Fruit fly (Drosophila melanogaster): ENCODE data around the gene Gug.

DNA sequence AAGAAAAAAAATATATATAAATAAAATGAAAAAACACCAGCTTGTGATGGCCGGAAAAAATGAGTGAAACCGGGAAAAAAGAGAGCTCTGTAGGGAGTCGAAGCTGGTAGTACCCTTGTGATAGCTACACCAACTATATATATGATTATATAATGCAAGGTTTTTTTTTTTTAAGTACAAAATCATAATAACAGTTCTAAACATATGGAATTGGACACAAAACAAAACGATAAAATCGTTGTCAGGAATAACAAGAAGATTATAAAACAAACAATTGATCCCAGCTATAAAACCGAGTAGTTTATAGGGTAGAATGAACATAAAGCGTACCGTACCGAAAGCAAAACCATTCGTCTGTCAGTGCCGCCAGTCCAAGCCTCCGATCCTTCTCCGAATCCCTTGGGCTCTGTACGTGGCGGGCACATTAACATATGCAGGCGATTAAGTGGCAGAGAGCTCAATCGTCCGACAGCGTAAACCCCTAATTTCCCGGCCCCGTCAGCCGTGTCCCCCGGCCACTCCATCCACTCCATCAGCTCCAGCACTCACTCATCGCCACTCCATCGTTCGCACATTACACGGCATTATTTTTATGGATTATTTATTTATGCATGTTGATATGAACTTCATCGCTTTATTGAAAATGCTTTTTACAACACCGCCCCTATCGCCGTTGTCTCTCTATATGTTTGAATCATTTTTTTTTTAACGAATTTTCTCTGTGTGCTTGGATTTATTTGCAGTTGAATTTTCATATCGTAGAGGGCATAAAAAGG is 11.7 kb downstream of the Gug start:
- TF ChIP-seq Myc (optimal IDR thresholded peaks at IDR 0.05) (no peak), Sin3A (optimal IDR thresholded peaks at IDR 0.05) (no peak)

Data from Kc167 (cell line).